Worm (Caenorhabditis elegans): ENCODE measurements around the gene Y75B7AL.2.

DNA sequence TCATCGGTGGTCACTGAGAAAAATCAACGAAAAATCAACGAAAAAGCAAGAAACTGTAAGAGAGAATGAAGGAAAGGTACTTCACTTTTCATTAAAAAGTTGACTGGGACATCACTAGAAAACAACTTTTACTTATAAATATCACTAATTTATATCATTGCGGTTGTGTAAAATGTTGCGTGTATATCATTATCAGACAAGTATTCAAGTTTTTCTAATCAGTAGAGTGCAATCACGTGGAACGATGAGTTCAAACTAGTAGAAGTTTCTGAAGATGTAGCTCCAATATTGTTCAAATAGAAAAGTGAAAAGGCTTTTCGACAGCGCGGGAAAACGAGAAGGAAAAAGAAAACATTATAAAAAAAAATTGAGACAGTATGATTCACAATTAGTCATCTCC is 30.3 kb upstream of the Y75B7AL.2 start:
- TF ChIP-seq unc-62 (GFP tag; optimal IDR thresholded peaks at IDR 0.05), result no peak
- TF ChIP-seq nhr-90 (tag; optimal IDR thresholded peaks at IDR 0.05), result no peak

All from whole organism, young adult.